Worm (Caenorhabditis elegans): ENCODE measurements around the gene R148.3.

DNA sequence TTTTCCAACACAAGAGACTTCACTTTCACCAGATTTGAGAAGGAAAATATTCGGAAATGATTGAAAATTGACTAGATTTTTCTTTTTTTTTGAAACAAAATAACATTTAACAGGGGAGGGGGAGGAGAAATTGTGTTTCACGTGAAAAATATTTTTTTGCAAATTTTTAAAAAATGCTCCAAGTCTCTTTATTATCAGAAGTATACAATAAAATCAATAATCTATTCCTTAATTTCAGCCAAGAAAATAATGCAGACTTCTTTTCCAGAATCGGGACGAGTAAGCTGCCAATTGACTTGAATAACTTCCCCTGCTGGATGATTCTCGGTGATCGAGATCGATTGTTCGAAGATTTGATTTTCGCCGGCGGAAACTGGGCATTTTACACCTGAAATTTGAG is 23.2 kb downstream of the R148.3 start, which contains the start of gene R148.7:
- TF ChIP-seq flt-1 (GFP tag; IDR thresholded peaks at IDR 0.05) (no peak), klf-2 (GFP tag; conservative IDR thresholded peaks at IDR 0.05) (no peak)
